Fruit fly (Drosophila melanogaster) whole organism, prepupa: Measurements from ENCODE around the gene CG6621.

ENCODE experiments used
- CG10631 ChIP-seq: fragments of 200-800 bp; sonication (Bioruptor generic); optimal IDR thresholded peaks from 2 replicates; lab custom pipeline; 2016; ENCODE audit warnings: missing biosample characterization, missing genetic modification characterization
- CG10669 ChIP-seq: fragments of 200-800 bp; sonication (Bioruptor generic); optimal IDR thresholded peaks from 3 replicates; lab custom pipeline; 2018; ENCODE audit warnings: missing biosample characterization, mild to moderate bottlenecking, missing genetic modification characterization, moderate library complexity
- CG11762 ChIP-seq: fragments of 200-800 bp; sonication (Bioruptor generic); optimal IDR thresholded peaks from 3 replicates; lab custom pipeline; 2016; ENCODE audit warnings: missing biosample characterization, missing genetic modification characterization; ENCODE audit not compliant: insufficient read depth
- CG11902 ChIP-seq: fragments of 200-800 bp; sonication (Bioruptor generic); optimal IDR thresholded peaks from 3 replicates; lab custom pipeline; 2016; ENCODE audit warnings: missing biosample characterization, missing genetic modification characterization
- CG15336 ChIP-seq: fragments of 200-800 bp; sonication (Bioruptor generic); IDR thresholded peaks from 2 replicates; pipeline ENCODE4 v1.3.6; 2022; ENCODE audit warnings: missing biosample characterization, missing genetic modification characterization
- CG1621 ChIP-seq: fragments of 200-800 bp; sonication (Bioruptor generic); optimal IDR thresholded peaks from 3 replicates; lab custom pipeline; 2018; ENCODE audit warnings: missing biosample characterization, mild to moderate bottlenecking, missing genetic modification characterization
- CG16779 ChIP-seq: fragments of 200-800 bp; sonication (Bioruptor generic); optimal IDR thresholded peaks from 3 replicates; lab custom pipeline; 2017; ENCODE audit warnings: missing biosample characterization, mild to moderate bottlenecking, missing genetic modification characterization
- CG3032 ChIP-seq: fragments of 200-800 bp; optimal IDR thresholded peaks from 2 replicates; lab custom pipeline; 2019; ENCODE audit warnings: missing biosample characterization, mild to moderate bottlenecking, missing genetic modification characterization, moderate library complexity
- CG31627 ChIP-seq: fragments of 200-800 bp; sonication (Bioruptor generic); optimal IDR thresholded peaks from 3 replicates; lab custom pipeline; 2016; ENCODE audit warnings: missing biosample characterization, missing genetic modification characterization
- CG34406 ChIP-seq: fragments of 200-800 bp; sonication (Bioruptor generic); optimal IDR thresholded peaks from 3 replicates; lab custom pipeline; 2016; ENCODE audit warnings: missing biosample characterization, missing genetic modification characterization
- CG3919 ChIP-seq: fragments of 200-800 bp; sonication (Bioruptor generic); optimal IDR thresholded peaks from 3 replicates; lab custom pipeline; 2016; ENCODE audit warnings: missing biosample characterization, missing genetic modification characterization
- CG4318 ChIP-seq: fragments of 200-800 bp; sonication (Bioruptor generic); optimal IDR thresholded peaks from 3 replicates; lab custom pipeline; 2017; ENCODE audit warnings: missing biosample characterization, mild to moderate bottlenecking, missing genetic modification characterization
- CG6276 ChIP-seq: fragments of 200-800 bp; sonication (Bioruptor generic); optimal IDR thresholded peaks from 2 replicates; lab custom pipeline; 2017; ENCODE audit warnings: missing biosample characterization, mild to moderate bottlenecking, missing genetic modification characterization
- CG6792 ChIP-seq: fragments of 200-800 bp; sonication (Bioruptor generic); optimal IDR thresholded peaks from 3 replicates; lab custom pipeline; 2016; ENCODE audit warnings: missing biosample characterization, missing genetic modification characterization
- CG6808 ChIP-seq: fragments of 200-800 bp; sonication (Bioruptor generic); optimal IDR thresholded peaks from 3 replicates; lab custom pipeline; 2017; ENCODE audit warnings: missing biosample characterization, missing genetic modification characterization, mild to moderate bottlenecking, moderate library complexity, missing genetic modification reagents
- CG6854 ChIP-seq: fragments of 200-800 bp; sonication (Bioruptor generic); optimal IDR thresholded peaks from 2 replicates; lab custom pipeline; 2017; ENCODE audit warnings: missing biosample characterization, mild to moderate bottlenecking, missing genetic modification characterization
- CG8119 ChIP-seq: fragments of 200-800 bp; sonication (Bioruptor generic); IDR thresholded peaks from 3 replicates; pipeline ENCODE4 v1.3.6; 2022; ENCODE audit warnings: missing biosample characterization, missing genetic modification characterization
- CG8632 ChIP-seq: fragments of 200-800 bp; sonication (Bioruptor generic); optimal IDR thresholded peaks from 3 replicates; lab custom pipeline; 2016; ENCODE audit warnings: missing biosample characterization, missing genetic modification characterization
- CG9139 ChIP-seq: fragments of 200-800 bp; sonication (Bioruptor generic); optimal IDR thresholded peaks from 3 replicates; lab custom pipeline; 2017; ENCODE audit warnings: missing biosample characterization, mild to moderate bottlenecking, missing genetic modification characterization
- Eip75B ChIP-seq: fragments of 200-800 bp; sonication (Bioruptor generic); optimal IDR thresholded peaks from 3 replicates; lab custom pipeline; 2016; ENCODE audit warnings: missing biosample characterization, missing genetic modification characterization
- Eip78C ChIP-seq: fragments of 200-800 bp; sonication (Bioruptor generic); peaks from one replicate; lab custom pipeline; 2016; ENCODE audit warnings: missing biosample characterization, missing genetic modification characterization
- Eip93F ChIP-seq: fragments of 200-800 bp; sonication (Bioruptor generic); optimal IDR thresholded peaks from 2 replicates; lab custom pipeline; 2016; ENCODE audit warnings: missing biosample characterization, mild to moderate bottlenecking, missing genetic modification characterization
- Hr4 ChIP-seq: fragments of 200-800 bp; sonication (Bioruptor generic); optimal IDR thresholded peaks from 3 replicates; lab custom pipeline; 2016; ENCODE audit warnings: missing biosample characterization, missing genetic modification characterization
- Lpt ChIP-seq: fragments of 200-800 bp; sonication (Bioruptor generic); optimal IDR thresholded peaks from 3 replicates; lab custom pipeline; 2016; ENCODE audit warnings: missing biosample characterization, missing genetic modification characterization
- Met ChIP-seq: fragments of 200-800 bp; sonication (Bioruptor generic); optimal IDR thresholded peaks from 3 replicates; lab custom pipeline; 2016; ENCODE audit warnings: missing biosample characterization, missing genetic modification characterization
- Smox ChIP-seq: fragments of 200-800 bp; sonication (Bioruptor generic); optimal IDR thresholded peaks from 3 replicates; lab custom pipeline; 2016; ENCODE audit warnings: missing biosample characterization, missing genetic modification characterization
- Sox14 ChIP-seq: fragments of 200-800 bp; sonication (Bioruptor generic); optimal IDR thresholded peaks from 3 replicates; lab custom pipeline; 2016; ENCODE audit warnings: missing biosample characterization, missing genetic modification characterization
- Sox15 ChIP-seq: fragments of 200-800 bp; sonication (Bioruptor generic); optimal IDR thresholded peaks from 3 replicates; lab custom pipeline; 2016; ENCODE audit warnings: missing biosample characterization, missing genetic modification characterization
- acj6 ChIP-seq: fragments of 200-800 bp; sonication (Bioruptor generic); optimal IDR thresholded peaks from 3 replicates; lab custom pipeline; 2016; ENCODE audit warnings: missing biosample characterization, missing genetic modification characterization
- cyc ChIP-seq: fragments of 200-800 bp; sonication (Bioruptor generic); optimal IDR thresholded peaks from 3 replicates; lab custom pipeline; 2016; ENCODE audit warnings: missing biosample characterization, missing genetic modification characterization
- dac ChIP-seq: fragments of 200-800 bp; sonication (Bioruptor generic); optimal IDR thresholded peaks from 2 replicates; lab custom pipeline; 2017; ENCODE audit warnings: missing biosample characterization, mild to moderate bottlenecking, missing genetic modification characterization
- dsx ChIP-seq: fragments of 200-800 bp; optimal IDR thresholded peaks from 3 replicates; lab custom pipeline; 2019; ENCODE audit warnings: missing biosample characterization, mild to moderate bottlenecking, missing genetic modification characterization, moderate library complexity; ENCODE audit not compliant: poor library complexity, severe bottlenecking
- esn ChIP-seq: fragments of 200-800 bp; sonication (Bioruptor generic); optimal IDR thresholded peaks from 2 replicates; lab custom pipeline; 2016; ENCODE audit warnings: missing biosample characterization, mild to moderate bottlenecking, missing genetic modification characterization, moderate library complexity
- fkh ChIP-seq: fragments of 200-800 bp; sonication (Bioruptor generic); optimal IDR thresholded peaks from 3 replicates; lab custom pipeline; 2017; ENCODE audit warnings: missing biosample characterization, mild to moderate bottlenecking, missing genetic modification characterization, moderate library complexity
- net ChIP-seq: fragments of 200-800 bp; sonication (Bioruptor generic); optimal IDR thresholded peaks from 3 replicates; lab custom pipeline; 2016; ENCODE audit warnings: missing biosample characterization, missing genetic modification characterization
- pdm3 ChIP-seq: fragments of 200-800 bp; sonication (Bioruptor generic); optimal IDR thresholded peaks from 3 replicates; lab custom pipeline; 2016; ENCODE audit warnings: missing biosample characterization, missing genetic modification characterization
- salr ChIP-seq, 2 experiments: fragments of 200-800 bp; sonication (Bioruptor generic); optimal IDR thresholded peaks; 3 replicates each; lab custom pipeline; 2016 to 2018; ENCODE audit warnings: missing biosample characterization in 2 of 2, missing genetic modification characterization in 2 of 2, mild to moderate bottlenecking in 1 of 2
- svp ChIP-seq: fragments of 200-800 bp; sonication (Bioruptor generic); peaks from one replicate; lab custom pipeline; 2016; ENCODE audit warnings: missing biosample characterization, missing genetic modification characterization
- vri ChIP-seq: fragments of 200-800 bp; sonication (Bioruptor generic); optimal IDR thresholded peaks from 3 replicates; lab custom pipeline; 2016; ENCODE audit warnings: missing biosample characterization, mild to moderate bottlenecking, missing genetic modification characterization

The CG6621 gene

DNA sequence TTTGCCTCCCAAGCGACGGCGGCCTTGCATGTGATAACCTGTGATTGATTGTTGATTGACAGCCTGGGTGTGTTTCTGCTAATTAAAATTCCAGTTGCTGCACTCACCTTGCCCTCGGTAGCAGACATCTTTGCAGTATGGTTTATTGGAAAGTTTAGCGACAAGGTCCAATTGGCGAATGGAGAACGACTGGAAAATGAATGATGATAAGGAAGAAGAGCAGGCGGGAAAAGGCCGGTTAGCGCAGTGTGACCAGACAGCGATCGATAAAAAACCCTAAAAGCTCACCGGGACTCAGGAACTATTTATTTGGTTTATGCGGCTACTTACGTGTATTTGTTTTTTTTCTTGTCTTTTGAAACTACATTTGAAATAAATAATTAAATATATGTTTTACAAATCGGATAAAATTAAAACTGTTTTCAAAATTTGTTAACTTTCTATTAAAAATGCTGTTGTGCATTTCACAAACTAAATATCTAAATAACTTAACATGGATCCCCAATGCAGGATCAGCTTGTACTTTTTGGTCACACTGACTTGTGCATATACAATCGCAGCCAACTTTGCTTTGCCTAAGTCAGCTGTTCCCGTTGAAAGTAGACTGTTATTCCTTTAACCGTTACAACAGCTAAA is 21.1 kb downstream of the CG6621 start, which contains the start of gene Fdh (continued):
- TF ChIP-seq CG4318 (GFP tag; lab: Kevin White, UChicago) (no peak), CG11902 (GFP tag; lab: Kevin White, UChicago) (no peak), Smox (GFP tag; lab: Kevin White, UChicago) (no peak), CG6276 (no peak), fkh (GFP tag; lab: Kevin White, UChicago) (peak; percentile 40), CG6854 (GFP tag; lab: Kevin White, UChicago) (peak; percentile 58), vri (GFP tag; lab: Kevin White, UChicago) (peak; percentile 32), CG9139 (GFP tag; lab: Kevin White, UChicago) (no peak), esn (GFP tag; lab: Kevin White, UChicago) (peak; percentile 70), CG3032 (peak; percentile 54), cyc (no peak), Eip78C (GFP tag; lab: Kevin White, UChicago) (peak; percentile 89), dac (no peak), CG10631 (GFP tag; lab: Kevin White, UChicago) (no peak), CG31627 (peak; percentile 50), acj6 (peak; percentile 63), CG10669 (GFP tag; lab: Kevin White, UChicago) (peak; percentile 45), Met (GFP tag; lab: Kevin White, UChicago) (no peak), Eip93F (GFP tag; lab: Kevin White, UChicago) (peak; percentile 44), Sox14 (peak; percentile 31), CG11762 (no peak), Hr4 (GFP tag; lab: Kevin White, UChicago) (peak; percentile 54), svp (GFP tag; lab: Kevin White, UChicago) (peak; percentile 79), net (no peak), CG3919 (GFP tag; lab: Kevin White, UChicago) (peak; percentile 48), salr (GFP tag; optimal IDR thresholded peaks at IDR 0.05; lab: Kevin White, UChicago) (no peak), CG1621 (tag; lab: Kevin White, UChicago) (peak; percentile 18), CG8632 (GFP tag; lab: Kevin White, UChicago) (peak; percentile 22), Lpt (GFP tag; lab: Kevin White, UChicago) (peak; percentile 44), Eip75B (GFP tag; lab: Kevin White, UChicago) (peak; percentile 60), Sox15 (GFP tag; lab: Kevin White, UChicago) (no peak), CG15336 (GFP tag; lab: Robert Waterston, UW) (peak; percentile 68), CG6792 (GFP tag; lab: Kevin White, UChicago) (peak; percentile 46), CG16779 (tag; lab: Kevin White, UChicago) (peak; percentile 31), pdm3 (no peak), dsx (GFP tag; lab: Kevin White, UChicago) (peak; percentile 21), CG34406 (GFP tag; lab: Kevin White, UChicago) (peak; percentile 54)

DNA sequence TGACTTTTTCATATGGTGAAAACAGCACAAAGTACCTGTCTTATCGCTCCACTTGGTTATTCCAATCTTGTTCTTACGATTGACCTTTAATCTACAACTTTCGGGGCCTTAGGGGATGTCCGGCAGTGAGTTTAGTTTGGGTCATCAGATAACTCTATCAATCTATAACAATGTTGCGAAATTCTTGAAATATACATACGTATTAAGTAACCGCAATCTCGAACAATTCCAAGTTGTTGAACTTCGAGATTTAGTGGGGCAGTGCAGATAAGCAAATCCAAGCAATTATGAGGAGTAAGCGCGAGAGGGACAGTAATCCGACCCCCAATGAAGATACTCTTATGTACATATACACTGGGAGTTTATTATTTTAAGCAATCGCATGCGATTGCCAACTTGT is 22.8 kb downstream of the CG6621 start:
- TF ChIP-seq vri (GFP tag; lab: Kevin White, UChicago) (peak; percentile 79), esn (GFP tag; lab: Kevin White, UChicago) (no peak), svp (GFP tag; lab: Kevin White, UChicago) (peak; percentile 93), CG16779 (tag; lab: Kevin White, UChicago) (no peak), dsx (GFP tag; lab: Kevin White, UChicago) (peak; percentile 40), CG6808 (GFP tag; lab: Kevin White, UChicago) (no peak), Hr4 (GFP tag; lab: Kevin White, UChicago) (no peak), Lpt (GFP tag; lab: Kevin White, UChicago) (no peak), CG8119 (GFP tag; lab: Robert Waterston, UW) (no peak)
- TF ChIP-seq, all 60 proteins: peak for 3
